Worm (Caenorhabditis elegans) whole organism, L1 larva: ENCODE results near the gene nlp-67.
"Not testable (repeated sequence)": the region's sequence is repeated elsewhere in the genome, so short reads cannot be mapped to it uniquely, and the experiment has no call there.

Experiments
- Y116A8C.19 ChIP-seq: sonication (generic microtip); optimal IDR thresholded peaks from 2 replicates; lab custom pipeline; 2016; ENCODE audit warnings: missing compliant biosample characterization, missing genetic modification characterization, borderline replicate concordance
- lin-15B ChIP-seq: fragments of 150-350 bp; sonication (generic microtip); optimal IDR thresholded peaks from 3 replicates; lab custom pipeline; 2014; ENCODE audit warnings: missing biosample characterization, missing genetic modification characterization
- nhr-11 ChIP-seq: fragments of 150-350 bp; optimal IDR thresholded peaks from 2 replicates; lab custom pipeline; 2014; ENCODE audit warnings: missing biosample characterization, missing genetic modification characterization
- nhr-237 ChIP-seq: fragments of 150-350 bp; optimal IDR thresholded peaks from 2 replicates; lab custom pipeline; 2014; ENCODE audit warnings: missing biosample characterization, missing genetic modification characterization
- skn-1 ChIP-seq: fragments of 150-350 bp; optimal IDR thresholded peaks from 2 replicates; lab custom pipeline; 2014; ENCODE audit warnings: missing biosample characterization, missing genetic modification characterization
- sptf-1 ChIP-seq: fragments of 150-350 bp; optimal IDR thresholded peaks from 2 replicates; lab custom pipeline; 2014; ENCODE audit warnings: missing biosample characterization, missing genetic modification characterization
- swsn-7 ChIP-seq: sonication (generic microtip); optimal IDR thresholded peaks from 2 replicates; lab custom pipeline; 2016; ENCODE audit warnings: missing genetic modification characterization, missing compliant biosample characterization
- unc-86 ChIP-seq: sonication (generic microtip); optimal IDR thresholded peaks from 2 replicates; lab custom pipeline; 2016; ENCODE audit warnings: missing genetic modification characterization, missing compliant biosample characterization

ce11 chrX:16213073-16213472 is 28.9 kb downstream of the nlp-67 start, which contains the start of gene F23A7.8:
- not testable (repeated sequence) for TF ChIP-seq skn-1, nhr-11, unc-86, Y116A8C.19, sptf-1, lin-15B, swsn-7, nhr-237 (tag; lab: Kevin White, UChicago)
